Fruit fly (Drosophila melanogaster): ENCODE data around the gene NetA.

The NetA gene

dm6 chrX:14629411-14629810, 24.3 kb downstream of the NetA start (continued):
- TF ChIP-seq lab (GFP tag; optimal IDR thresholded peaks at IDR 0.05): no peak
- no peak for TF ChIP-seq nerfin-1 (tag; optimal IDR thresholded peaks at IDR 0.05)
- peak; percentile 17 for TF ChIP-seq CG8924 (tag; optimal IDR thresholded peaks at IDR 0.05)
- no peak for TF ChIP-seq CG1832 (GFP tag; optimal IDR thresholded peaks at IDR 0.05)
- TF ChIP-seq esg (GFP tag; conservative IDR thresholded peaks at IDR 0.05): no peak
- peak; percentile 39 for TF ChIP-seq CG17829 (tag; optimal IDR thresholded peaks at IDR 0.05)
- TF ChIP-seq Trl (optimal IDR thresholded peaks at IDR 0.05): no peak
- TF ChIP-seq Trl (GFP tag; optimal IDR thresholded peaks at IDR 0.05): no peak
- peak; percentile 51 for TF ChIP-seq CG9727 (GFP tag; optimal IDR thresholded peaks at IDR 0.05)
- no peak for TF ChIP-seq CG4328 (GFP tag; optimal IDR thresholded peaks at IDR 0.05)
- no peak for TF ChIP-seq dysf (GFP tag; IDR thresholded peaks at IDR 0.05)
- TF ChIP-seq jumu (GFP tag; optimal IDR thresholded peaks at IDR 0.05): no peak

- TF ChIP-seq pb (GFP tag; optimal IDR thresholded peaks at IDR 0.05) (no peak), Tbp (GFP tag; optimal IDR thresholded peaks at IDR 0.05) (no peak), CG11696 (GFP tag; IDR thresholded peaks at IDR 0.05) (no peak), pfk (GFP tag; optimal IDR thresholded peaks at IDR 0.05) (no peak), CG10321 (GFP tag; IDR thresholded peaks at IDR 0.05) (no peak), wdn (GFP tag; IDR thresholded peaks at IDR 0.05) (peak; percentile 29; the same call in 1 of the 2 replicates), Ravus (GFP tag; IDR thresholded peaks at IDR 0.05) (peak; percentile 38), stc (GFP tag; IDR thresholded peaks at IDR 0.05) (peak; percentile 81), CG17612 (GFP tag; IDR thresholded peaks at IDR 0.05) (no peak; the same call in 1 of the 2 replicates), sens-2 (GFP tag; IDR thresholded peaks at IDR 0.05) (peak; percentile 62; the same call in 1 of the 2 replicates), oc (tag; optimal IDR thresholded peaks at IDR 0.05) (peak; percentile 87), CG31224 (GFP tag; IDR thresholded peaks at IDR 0.05) (peak; percentile 43; the same call in 1 of the 2 replicates), CG10366 (GFP tag; IDR thresholded peaks at IDR 0.05) (peak; percentile 71), CG4360 (GFP tag; IDR thresholded peaks at IDR 0.05) (peak; percentile 79), CG1792 (GFP tag; optimal IDR thresholded peaks at IDR 0.05) (peak; percentile 48), dmrt11E (tag; optimal IDR thresholded peaks at IDR 0.05) (peak; percentile 95), Xbp1 (GFP tag; optimal IDR thresholded peaks at IDR 0.05) (peak; percentile 79), btn (GFP tag; optimal IDR thresholded peaks at IDR 0.05) (peak; percentile 41), nom (GFP tag; optimal IDR thresholded peaks at IDR 0.05) (no peak), lov (optimal IDR thresholded peaks at IDR 0.05) (no peak), lov (GFP tag; IDR thresholded peaks at IDR 0.05) (peak; percentile 70; the same call in 2 of the 3 replicates), HLH3B (GFP tag; IDR thresholded peaks at IDR 0.05) (peak; percentile 79), CG16813 (GFP tag; IDR thresholded peaks at IDR 0.05; ENCODE audit: partially characterized antibody) (no peak), yki (optimal IDR thresholded peaks at IDR 0.05) (no peak), Neu2 (GFP tag; optimal IDR thresholded peaks at IDR 0.05; ENCODE audit: borderline replicate concordance) (peak; percentile 29), CG3407 (GFP tag; optimal IDR thresholded peaks at IDR 0.05) (peak; percentile 79), CG2875 (GFP tag; optimal IDR thresholded peaks at IDR 0.05) (peak; percentile 76), phol (tag; optimal IDR thresholded peaks at IDR 0.05) (peak; percentile 92), onecut (GFP tag; IDR thresholded peaks at IDR 0.05) (peak; percentile 61), CG9876 (GFP tag; optimal IDR thresholded peaks at IDR 0.05) (no peak), Hr51 (GFP tag; optimal IDR thresholded peaks at IDR 0.05) (peak; percentile 48 to 85), CG3281 (GFP tag; optimal IDR thresholded peaks at IDR 0.05) (peak; percentile 29), CG11398 (GFP tag; optimal IDR thresholded peaks at IDR 0.05) (no peak), Doc3 (GFP tag; IDR thresholded peaks at IDR 0.05; ENCODE audit: partially characterized antibody) (no peak), Dref (GFP tag; IDR thresholded peaks at IDR 0.05) (no peak), dysf (GFP tag; IDR thresholded peaks at IDR 0.05) (peak; percentile 77), CG42726 (GFP tag; IDR thresholded peaks at IDR 0.05; ENCODE audit: partially characterized antibody) (no peak), CG30431 (GFP tag; optimal IDR thresholded peaks at IDR 0.05) (peak; percentile 74), CG12104 (GFP tag; optimal IDR thresholded peaks at IDR 0.05) (peak; percentile 52)
These were observed 26.5 kb downstream of the NetA start for dm6 chrX:14627080-14627796.
